Worm (Caenorhabditis elegans) whole organism, young adult: ENCODE results near the gene B0285.3.

Experiments
- attf-6 ChIP-seq: fragments of 200-800 bp; sonication (Bioruptor generic); IDR thresholded peaks from 2 replicates; pipeline ENCODE4 v1.3.6; 2022; ENCODE audit warnings: missing genetic modification reagents, missing genetic modification characterization, missing compliant biosample characterization
- ekl-4 ChIP-seq: fragments of 200-800 bp; sonication (Bioruptor generic); IDR thresholded peaks from 2 replicates; pipeline ENCODE4 v1.3.6; 2022; ENCODE audit warnings: missing genetic modification reagents, missing genetic modification characterization, missing compliant biosample characterization
- let-526 ChIP-seq: fragments of 200-800 bp; sonication (Bioruptor generic); IDR thresholded peaks from 2 replicates; pipeline ENCODE4 v1.3.6; 2022; ENCODE audit warnings: missing genetic modification reagents, missing genetic modification characterization, missing compliant biosample characterization
- tbx-9 ChIP-seq: sonication (generic microtip); optimal IDR thresholded peaks from 2 replicates; lab custom pipeline; 2016; ENCODE audit warnings: borderline replicate concordance, missing genetic modification characterization, inconsistent platforms, missing compliant biosample characterization
- unc-62 ChIP-seq: fragments of 150-350 bp; optimal IDR thresholded peaks from 2 replicates; lab custom pipeline; 2014; ENCODE audit warnings: missing biosample characterization, missing genetic modification reagents, missing genetic modification characterization

DNA sequence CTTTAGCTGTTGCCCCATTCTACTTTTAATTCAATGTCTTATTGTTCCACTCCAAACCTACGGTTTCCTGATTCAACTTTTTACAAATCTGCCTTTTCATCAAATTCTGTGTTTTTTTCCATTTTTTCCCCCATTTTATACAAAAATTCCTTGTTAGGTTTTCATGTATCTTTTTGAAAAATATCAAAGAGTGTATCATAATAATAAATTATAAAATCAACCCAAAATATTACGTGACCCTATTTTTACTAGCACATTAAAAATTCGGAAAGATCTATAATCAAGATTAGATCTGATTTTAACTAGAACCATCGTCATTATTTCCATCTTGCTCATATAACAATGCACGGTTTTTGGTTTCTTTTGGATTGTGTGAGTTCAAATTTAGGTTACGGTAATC, 23.0 kb downstream of the B0285.3 start, which contains the start of gene H38K22.6:
- no peak for TF ChIP-seq let-526 (GFP tag; lab: Robert Waterston, UW)
- no peak for TF ChIP-seq unc-62 (GFP tag; lab: Kevin White, UChicago)
- TF ChIP-seq tbx-9 (tag; lab: Kevin White, UChicago) = no peak
- TF ChIP-seq attf-6 (GFP tag; lab: Robert Waterston, UW) = no peak
- TF ChIP-seq ekl-4 = no peak
